Fruit fly (Drosophila melanogaster): ENCODE measurements around the gene kst.
A peak's percentile ranks its signal among the peaks of the same experiment; 100 is the strongest.

Gene kst

DNA sequence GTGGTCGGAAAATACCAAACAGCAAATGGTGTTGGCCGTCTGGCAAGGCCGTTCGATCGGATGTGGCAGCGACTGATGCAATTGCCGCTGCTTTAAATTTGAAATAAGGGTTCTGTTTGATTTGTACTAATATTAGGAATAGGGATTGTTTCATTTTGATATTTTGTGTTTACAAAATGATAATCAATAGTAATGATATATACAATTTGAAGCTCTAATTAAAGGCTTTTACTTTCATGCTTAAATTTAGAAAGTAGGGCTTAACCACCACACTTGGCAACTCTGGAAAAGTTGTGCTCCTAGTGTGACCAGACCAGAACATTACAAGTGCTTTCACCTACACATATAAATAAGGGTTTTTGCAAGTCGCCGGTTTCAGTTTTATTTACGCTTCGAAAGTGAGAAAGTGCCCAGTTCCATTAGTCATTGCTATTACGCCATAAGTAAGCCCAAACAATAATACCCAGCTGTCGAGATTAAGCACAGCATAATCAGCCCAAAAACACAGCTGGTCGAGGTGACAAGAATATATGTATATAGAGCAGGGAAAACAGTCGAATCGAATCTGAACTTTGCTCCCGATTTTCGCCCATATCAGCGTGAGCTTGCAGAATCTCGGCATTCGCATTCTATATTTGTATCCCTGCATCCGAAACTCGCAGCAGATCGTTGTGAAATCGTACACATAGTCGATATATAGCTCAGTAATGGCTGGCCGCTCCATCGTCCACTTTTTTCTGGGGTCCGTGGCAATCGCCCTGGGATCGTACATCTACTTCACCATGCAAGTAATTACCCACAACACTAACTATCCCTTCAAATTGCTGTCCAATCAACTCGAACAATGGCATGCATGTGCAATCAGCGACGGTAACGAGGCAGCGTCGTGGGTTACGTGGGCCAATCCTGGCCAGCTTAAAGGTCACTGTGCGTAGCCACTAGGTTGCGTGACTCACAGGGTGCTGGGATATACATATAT lies 10.4 kb upstream of the kst start, which contains the start of gene Gtpx (continued):
- TF ChIP-seq dati (GFP tag; IDR thresholded peaks at IDR 0.05) (no peak), nom (GFP tag; optimal IDR thresholded peaks at IDR 0.05) (peak; percentile 87), CG11504 (tag; optimal IDR thresholded peaks at IDR 0.05) (no peak), lola (GFP tag; optimal IDR thresholded peaks at IDR 0.05) (peak in 1 of 3 experiments; percentile 45), Trl (optimal IDR thresholded peaks at IDR 0.05) (peak in 1 of 2 experiments; percentile 6), Trl (GFP tag; optimal IDR thresholded peaks at IDR 0.05) (peak; percentile 29), tap (tag; optimal IDR thresholded peaks at IDR 0.05) (no peak), Atf6 (GFP tag; IDR thresholded peaks at IDR 0.05) (no peak), Med (GFP tag) (peak; percentile 85), Atf3 (GFP tag; optimal IDR thresholded peaks at IDR 0.05) (peak; percentile 12), mam (GFP tag; optimal IDR thresholded peaks at IDR 0.05) (peak; percentile 63), trem (tag; optimal IDR thresholded peaks at IDR 0.05) (peak; percentile 43), Usf (GFP tag; optimal IDR thresholded peaks at IDR 0.05) (no peak), ranshi (GFP tag; IDR thresholded peaks at IDR 0.05) (no peak), Kr (GFP tag; optimal IDR thresholded peaks at IDR 0.05) (no peak), CG10654 (GFP tag; optimal IDR thresholded peaks at IDR 0.05) (peak; percentile 29), chn (GFP tag; optimal IDR thresholded peaks at IDR 0.05) (peak; percentile 3), oc (tag; optimal IDR thresholded peaks at IDR 0.05) (no peak), CG1024 (GFP tag; IDR thresholded peaks at IDR 0.05) (peak; percentile 17; the same call in 1 of the 2 replicates), E2f1 (GFP tag; IDR thresholded peaks at IDR 0.05) (no peak), Hr39 (optimal IDR thresholded peaks at IDR 0.05) (no peak), CG8388 (GFP tag; optimal IDR thresholded peaks at IDR 0.05) (peak; percentile 19), chif (GFP tag; optimal IDR thresholded peaks at IDR 0.05) (peak in 1 of 2 experiments; percentile 37), stwl (tag; optimal IDR thresholded peaks at IDR 0.05) (peak; percentile 88), CG11723 (GFP tag; optimal IDR thresholded peaks at IDR 0.05) (no peak), sna (GFP tag; IDR thresholded peaks at IDR 0.05; ENCODE audit: partially characterized antibody) (no peak), CG12744 (GFP tag; optimal IDR thresholded peaks at IDR 0.05) (peak; percentile 7), CHES-1-like (GFP tag; optimal IDR thresholded peaks at IDR 0.05) (peak; percentile 61), Oaz (GFP tag; IDR thresholded peaks at IDR 0.05) (no peak), CG7786 (GFP tag; optimal IDR thresholded peaks at IDR 0.05) (peak; percentile 21), CG17359 (tag; optimal IDR thresholded peaks at IDR 0.05) (peak; percentile 9), CG7839 (tag; optimal IDR thresholded peaks at IDR 0.05) (no peak), CG15514 (GFP tag; optimal IDR thresholded peaks at IDR 0.05) (peak; percentile 63), CG32532 (GFP tag; IDR thresholded peaks at IDR 0.05) (no peak), sqz (GFP tag; optimal IDR thresholded peaks at IDR 0.05) (no peak), org-1 (GFP tag; optimal IDR thresholded peaks at IDR 0.05) (no peak), corto (GFP tag; optimal IDR thresholded peaks at IDR 0.05) (no peak), CG3065 (GFP tag; optimal IDR thresholded peaks at IDR 0.05) (no peak), CG14050 (GFP tag; IDR thresholded peaks at IDR 0.05) (no peak), nerfin-1 (tag; optimal IDR thresholded peaks at IDR 0.05) (peak; percentile 9), wek (GFP tag; optimal IDR thresholded peaks at IDR 0.05) (no peak), Mes4 (GFP tag; optimal IDR thresholded peaks at IDR 0.05) (peak; percentile 20), dan (GFP tag; IDR thresholded peaks at IDR 0.05) (no peak), dimm (GFP tag; IDR thresholded peaks at IDR 0.05) (no peak), gcm (GFP tag; optimal IDR thresholded peaks at IDR 0.05) (no peak), cas (GFP tag; IDR thresholded peaks at IDR 0.05) (no peak), bcd (GFP tag; optimal IDR thresholded peaks at IDR 0.05) (peak; percentile 35), Chrac-16 (GFP tag; optimal IDR thresholded peaks at IDR 0.05) (peak; percentile 56), zf30C (GFP tag; optimal IDR thresholded peaks at IDR 0.05) (no peak)
